Fruit fly (Drosophila melanogaster): Measurements from ENCODE around the gene Acbp2.
A peak's percentile ranks its signal among the peaks of the same experiment; 100 is the strongest.

Acbp2 gene

dm6 chr3L:7133699-7134655, 2.3 kb downstream of the Acbp2 start, which contains the start of gene melt (continued):
- no peak for TF ChIP-seq Hr39 (optimal IDR thresholded peaks at IDR 0.05)
- no peak for TF ChIP-seq CG8478 (optimal IDR thresholded peaks at IDR 0.05)
- peak; percentile 84 for TF ChIP-seq BtbVII (GFP tag; optimal IDR thresholded peaks at IDR 0.05)
- peak; percentile 89 for TF ChIP-seq CG16815 (GFP tag; optimal IDR thresholded peaks at IDR 0.05)
- peak; percentile 75 for TF ChIP-seq CG2889 (GFP tag; IDR thresholded peaks at IDR 0.05)
- TF ChIP-seq pan (optimal IDR thresholded peaks at IDR 0.05) = peak in 1 of 2 experiments; percentile 62
- TF ChIP-seq pan (GFP tag; optimal IDR thresholded peaks at IDR 0.05 in 1 of 2, IDR thresholded peaks at IDR 0.05 in 1 of 2) = peak; percentile 63 to 73
- TF ChIP-seq Lhr (GFP tag; optimal IDR thresholded peaks at IDR 0.05) = peak; percentile 72
- peak; percentile 85 for TF ChIP-seq Chrac-16 (GFP tag; optimal IDR thresholded peaks at IDR 0.05)
- TF ChIP-seq pum (GFP tag; optimal IDR thresholded peaks at IDR 0.05) = peak; percentile 85
- TF ChIP-seq unpg (GFP tag; optimal IDR thresholded peaks at IDR 0.05) = peak; percentile 75
- TF ChIP-seq eyg (GFP tag; optimal IDR thresholded peaks at IDR 0.05) = peak; percentile 86
- peak; percentile 91 for TF ChIP-seq HLH54F (GFP tag; optimal IDR thresholded peaks at IDR 0.05)
- TF ChIP-seq Hmx (GFP tag; optimal IDR thresholded peaks at IDR 0.05) = peak; percentile 81
- TF ChIP-seq twi (tag; optimal IDR thresholded peaks at IDR 0.05) = peak; percentile 81
- no peak for TF ChIP-seq pzg (GFP tag; optimal IDR thresholded peaks at IDR 0.05)
- peak; percentile 86 for TF ChIP-seq Usf (GFP tag; optimal IDR thresholded peaks at IDR 0.05)
- TF ChIP-seq CG42726 (GFP tag; IDR thresholded peaks at IDR 0.05; ENCODE audit: partially characterized antibody) = peak; percentile 41; the same call in 1 of the 2 replicates
- peak; percentile 48 for TF ChIP-seq CG12769 (tag; optimal IDR thresholded peaks at IDR 0.05)
- TF ChIP-seq CG11696 (GFP tag; IDR thresholded peaks at IDR 0.05) = no peak
- TF ChIP-seq CG4328 (GFP tag; optimal IDR thresholded peaks at IDR 0.05) = peak; percentile 68
- peak; percentile 93 for TF ChIP-seq CG2678 (tag; optimal IDR thresholded peaks at IDR 0.05)
- TF ChIP-seq lola (GFP tag; optimal IDR thresholded peaks at IDR 0.05) = peak in 1 of 3 experiments; percentile 90
- TF ChIP-seq Hr3 (GFP tag; optimal IDR thresholded peaks at IDR 0.05) = peak; percentile 88
- TF ChIP-seq CG32532 (GFP tag; IDR thresholded peaks at IDR 0.05) = peak; percentile 80
- TF ChIP-seq jing (GFP tag; optimal IDR thresholded peaks at IDR 0.05) = peak; percentile 77
- TF ChIP-seq CG6765 (GFP tag; optimal IDR thresholded peaks at IDR 0.05) = peak; percentile 58
- peak; percentile 77 for TF ChIP-seq CG8388 (GFP tag; optimal IDR thresholded peaks at IDR 0.05)
- peak; percentile 74 for TF ChIP-seq da (GFP tag; optimal IDR thresholded peaks at IDR 0.05)
- TF ChIP-seq CG10147 (GFP tag; optimal IDR thresholded peaks at IDR 0.05) = peak; percentile 87
- peak; percentile 49; the same call in 1 of the 2 replicates for TF ChIP-seq bbx (GFP tag; IDR thresholded peaks at IDR 0.05; ENCODE audit: partially characterized antibody)
- peak; percentile 74 for TF ChIP-seq CG6813 (GFP tag; optimal IDR thresholded peaks at IDR 0.05)
- peak; percentile 83 for TF ChIP-seq Fer1 (GFP tag; optimal IDR thresholded peaks at IDR 0.05)
- TF ChIP-seq al (GFP tag; IDR thresholded peaks at IDR 0.05) = peak; percentile 76
- TF ChIP-seq CG2712 (tag; optimal IDR thresholded peaks at IDR 0.05) = peak; percentile 93
- TF ChIP-seq gfzf (GFP tag; optimal IDR thresholded peaks at IDR 0.05) = no peak
- TF ChIP-seq cg (GFP tag; optimal IDR thresholded peaks at IDR 0.05) = peak; percentile 79
- TF ChIP-seq CG8924 (tag; optimal IDR thresholded peaks at IDR 0.05) = peak; percentile 94
- peak; percentile 74 for TF ChIP-seq CG5180 (GFP tag; optimal IDR thresholded peaks at IDR 0.05)
- peak; percentile 77 for TF ChIP-seq Atf3 (GFP tag; optimal IDR thresholded peaks at IDR 0.05)
- peak; percentile 25 for TF ChIP-seq B-H2 (GFP tag; optimal IDR thresholded peaks at IDR 0.05)
- no peak for TF ChIP-seq crol (GFP tag; IDR thresholded peaks at IDR 0.05)
- peak; percentile 56 for TF ChIP-seq CG3995 (GFP tag; optimal IDR thresholded peaks at IDR 0.05)
- TF ChIP-seq z (GFP tag; IDR thresholded peaks at IDR 0.05) = peak; percentile 45; the same call in 1 of the 3 replicates
- peak; percentile 80 for TF ChIP-seq jumu (GFP tag; optimal IDR thresholded peaks at IDR 0.05)
- 0 out of 2 replicates have a peak, but pooled peaks have one; percentile 29 for TF ChIP-seq Lim3 (GFP tag; IDR thresholded peaks at IDR 0.05)
- no peak for TF ChIP-seq prd (optimal IDR thresholded peaks at IDR 0.05)
- peak; percentile 88 for TF ChIP-seq prd (GFP tag; IDR thresholded peaks at IDR 0.05)
